Worm (Caenorhabditis elegans): ENCODE measurements around the gene fbxb-37.

ce11 chrII:2080425-2080824 lies 13.3 kb downstream of the fbxb-37 start, which contains the start of gene F07E5.9:
- TF ChIP-seq lin-15B (tag; optimal IDR thresholded peaks at IDR 0.05), result no peak
- no peak for TF ChIP-seq ztf-4 (tag; optimal IDR thresholded peaks at IDR 0.05)
- TF ChIP-seq elt-2 (tag; optimal IDR thresholded peaks at IDR 0.05), result no peak
- no peak for TF ChIP-seq lin-39 (tag; optimal IDR thresholded peaks at IDR 0.05)
- TF ChIP-seq nhr-12 (tag; optimal IDR thresholded peaks at IDR 0.05), result no peak
- no peak for TF ChIP-seq ceh-9 (tag; optimal IDR thresholded peaks at IDR 0.05)
- TF ChIP-seq egl-27 (tag; optimal IDR thresholded peaks at IDR 0.05), result no peak
- no peak for TF ChIP-seq ama-1 (optimal IDR thresholded peaks at IDR 0.05)
- no peak for TF ChIP-seq hmg-11 (tag; optimal IDR thresholded peaks at IDR 0.05)
